Fruit fly (Drosophila melanogaster) whole organism, wandering third instar larva: ENCODE results near the gene CG31798.

Experiments
- CG9705 ChIP-seq: fragments of 200-800 bp; sonication (Bioruptor generic); optimal IDR thresholded peaks from 2 replicates; lab custom pipeline; 2018; ENCODE audit warnings: missing biosample characterization, mild to moderate bottlenecking, missing genetic modification characterization
- Hnf4 ChIP-seq: fragments of 200-800 bp; sonication (Bioruptor generic); optimal IDR thresholded peaks from 2 replicates; lab custom pipeline; 2016; ENCODE audit warnings: missing biosample characterization, mild to moderate bottlenecking, missing genetic modification characterization
- Hr83 ChIP-seq: fragments of 200-300 bp; sonication (Bioruptor generic); optimal IDR thresholded peaks from 2 replicates; lab custom pipeline; 2016; ENCODE audit warnings: missing biosample characterization, mild to moderate bottlenecking, missing genetic modification characterization, moderate library complexity; ENCODE audit not compliant: poor library complexity, severe bottlenecking
- OdsH ChIP-seq: fragments of 200-800 bp; sonication (Bioruptor generic); optimal IDR thresholded peaks from 2 replicates; lab custom pipeline; 2016; ENCODE audit warnings: missing biosample characterization, mild to moderate bottlenecking, missing genetic modification characterization
- br ChIP-seq: fragments of 200-800 bp; sonication (Bioruptor generic); optimal IDR thresholded peaks from 2 replicates; lab custom pipeline; 2016; ENCODE audit warnings: missing biosample characterization, missing genetic modification characterization
- dmrt93B ChIP-seq: fragments of 200-800 bp; sonication (Bioruptor generic); optimal IDR thresholded peaks from 2 replicates; lab custom pipeline; 2018; ENCODE audit warnings: missing biosample characterization, mild to moderate bottlenecking, missing genetic modification characterization
- ey ChIP-seq: fragments of 200-800 bp; sonication (Bioruptor generic); optimal IDR thresholded peaks from 2 replicates; lab custom pipeline; 2016; ENCODE audit warnings: missing biosample characterization, missing genetic modification characterization
- fru ChIP-seq: fragments of 200-800 bp; sonication (Bioruptor generic); optimal IDR thresholded peaks from 3 replicates; lab custom pipeline; 2016; ENCODE audit warnings: missing biosample characterization, mild to moderate bottlenecking, missing genetic modification characterization
- lola ChIP-seq: fragments of >200 bp; optimal IDR thresholded peaks from 2 replicates; lab custom pipeline; 2017; ENCODE audit warnings: missing biosample characterization, missing genetic modification characterization
- woc ChIP-seq: sonication (Bioruptor generic); optimal IDR thresholded peaks from 2 replicates; lab custom pipeline; 2016; ENCODE audit warnings: missing biosample characterization, mild to moderate bottlenecking, missing genetic modification characterization

dm6 chr2L:19429731-19430130 lies 35.8 kb downstream of the CG31798 start:
- TF ChIP-seq ey (GFP tag; lab: Kevin White, UChicago) (no peak), br (GFP tag; lab: Kevin White, UChicago) (no peak), Hr83 (GFP tag; lab: Kevin White, UChicago) (no peak), Hnf4 (no peak), CG9705 (no peak), lola (GFP tag; lab: Kevin White, UChicago) (no peak), fru (GFP tag; lab: Kevin White, UChicago) (no peak), OdsH (GFP tag; lab: Kevin White, UChicago) (no peak), dmrt93B (no peak), woc (GFP tag; lab: Kevin White, UChicago) (no peak)
